Fruit fly (Drosophila melanogaster) S2 (cell line): ENCODE data around the gene CG15036.

Experiments
- CG8478 ChIP-seq: fragments of >200 bp; optimal IDR thresholded peaks from 2 replicates; lab custom pipeline; 2018
- CTCF ChIP-seq, 2 experiments: fragments of >200 bp; optimal IDR thresholded peaks; 2 replicates each; lab custom pipeline; 2018

- TF ChIP-seq CG8478 (lab: Kevin White, UChicago) (no peak), CTCF (optimal IDR thresholded peaks at IDR 0.05; lab: Kevin White, UChicago) (no peak)
These were observed 6.3 kb downstream of the CG15036 start, which contains the start of gene rumpel for dm6 chrX:7418294-7418693.
